Fruit fly (Drosophila melanogaster): ENCODE measurements around the gene CG14720.

Gene CG14720

DNA sequence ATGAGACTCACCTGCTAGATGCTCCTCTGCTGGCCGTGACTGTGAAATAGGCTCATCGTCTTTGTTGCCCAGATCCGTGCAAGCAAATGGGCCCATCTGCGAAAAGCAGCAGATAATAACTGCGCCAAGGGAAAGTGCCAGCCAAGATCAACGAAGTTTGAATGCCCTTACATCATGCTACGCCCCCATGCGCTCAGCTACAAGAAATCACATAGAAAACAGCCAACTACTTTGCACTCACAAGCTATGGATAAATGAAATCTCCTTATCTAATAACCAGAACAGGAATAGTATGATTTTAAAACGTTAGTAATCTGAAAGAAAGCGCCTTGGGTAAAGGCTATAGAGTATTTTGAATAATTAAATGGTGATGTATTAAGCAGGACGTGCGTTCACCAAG lies 39.7 kb upstream of the CG14720 start (continued):
- TF ChIP-seq CG6854 (GFP tag; optimal IDR thresholded peaks at IDR 0.05) (no peak), Sox102F (GFP tag; optimal IDR thresholded peaks at IDR 0.05) (no peak), Ets21C (GFP tag; optimal IDR thresholded peaks at IDR 0.05) (no peak), OdsH (GFP tag; optimal IDR thresholded peaks at IDR 0.05) (no peak), Hr39 (GFP tag; optimal IDR thresholded peaks at IDR 0.05) (peak; percentile 29), dac (GFP tag; optimal IDR thresholded peaks at IDR 0.05) (no peak), lz (GFP tag; optimal IDR thresholded peaks at IDR 0.05) (peak; percentile 47), CG34406 (GFP tag; optimal IDR thresholded peaks at IDR 0.05) (no peak), CG15336 (GFP tag; IDR thresholded peaks at IDR 0.05) (no peak), CG10669 (GFP tag; optimal IDR thresholded peaks at IDR 0.05) (peak; percentile 37), acj6 (GFP tag; optimal IDR thresholded peaks at IDR 0.05) (peak; percentile 36), spab (GFP tag; optimal IDR thresholded peaks at IDR 0.05) (no peak), Ets96B (tag; optimal IDR thresholded peaks at IDR 0.05) (peak; percentile 16), CG8319 (GFP tag; optimal IDR thresholded peaks at IDR 0.05) (peak; percentile 18), Blimp-1 (GFP tag; optimal IDR thresholded peaks at IDR 0.05) (no peak), vri (GFP tag; optimal IDR thresholded peaks at IDR 0.05) (no peak), esn (GFP tag; optimal IDR thresholded peaks at IDR 0.05) (peak; percentile 34), net (GFP tag; optimal IDR thresholded peaks at IDR 0.05) (peak; percentile 10), fd85E (GFP tag; optimal IDR thresholded peaks at IDR 0.05) (no peak), CG11762 (GFP tag; optimal IDR thresholded peaks at IDR 0.05; ENCODE audit: insufficient read depth) (no peak), Smox (GFP tag; optimal IDR thresholded peaks at IDR 0.05) (no peak), CG3032 (tag; optimal IDR thresholded peaks at IDR 0.05) (no peak), Hr38 (GFP tag; optimal IDR thresholded peaks at IDR 0.05) (no peak), CG1621 (tag; optimal IDR thresholded peaks at IDR 0.05) (no peak), topi (GFP tag; optimal IDR thresholded peaks at IDR 0.05) (peak; percentile 48), CG7368 (GFP tag; optimal IDR thresholded peaks at IDR 0.05) (no peak), svp (GFP tag) (peak; percentile 49), fkh (GFP tag; optimal IDR thresholded peaks at IDR 0.05) (no peak), Eip78C (GFP tag) (peak; percentile 85), fd59A (GFP tag; optimal IDR thresholded peaks at IDR 0.05) (no peak)

DNA sequence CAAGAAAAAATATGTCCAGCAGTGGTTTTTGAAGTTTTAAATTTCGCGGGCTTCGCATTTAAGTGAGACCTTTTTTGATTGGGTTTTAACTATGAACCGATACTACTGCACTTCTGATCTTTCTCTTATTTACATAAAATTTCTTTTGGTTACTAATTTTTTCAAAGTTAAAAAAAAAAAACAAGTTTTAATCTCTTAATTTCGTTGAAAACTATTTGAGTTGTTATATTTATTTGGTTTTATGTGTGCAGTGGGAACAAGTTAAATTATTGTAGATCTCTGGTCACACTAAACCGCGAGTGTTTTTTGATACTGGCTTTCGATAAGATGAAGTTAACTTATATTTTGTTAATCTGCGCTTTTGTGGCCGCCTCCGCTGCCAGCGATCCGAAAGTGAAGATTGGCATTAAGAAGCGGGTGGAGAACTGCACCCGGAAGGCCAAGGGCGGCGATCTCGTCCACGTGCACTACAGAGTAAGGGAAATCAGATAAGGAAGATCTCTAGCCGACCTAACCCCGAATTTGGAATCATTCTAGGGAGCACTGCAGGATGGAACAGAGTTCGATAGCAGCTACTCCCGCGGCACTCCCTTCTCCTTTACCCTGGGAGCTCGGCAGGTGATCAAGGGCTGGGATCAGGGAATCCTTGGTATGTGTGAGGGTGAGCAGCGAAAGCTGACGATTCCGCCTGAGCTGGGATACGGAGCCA lies 37.4 kb upstream of the CG14720 start, which contains the start of gene CG14715:
TSS of gene CG14715 (plus strand) at position 267 of the 709 bp plus-strand sequence.
- TF ChIP-seq cyc (GFP tag; optimal IDR thresholded peaks at IDR 0.05) (peak; percentile 39), Ets96B (tag; optimal IDR thresholded peaks at IDR 0.05) (no peak), vri (GFP tag; optimal IDR thresholded peaks at IDR 0.05) (no peak), OdsH (GFP tag; optimal IDR thresholded peaks at IDR 0.05) (no peak), esn (GFP tag; optimal IDR thresholded peaks at IDR 0.05) (peak; percentile 59), CG7368 (GFP tag; optimal IDR thresholded peaks at IDR 0.05) (no peak), CG16779 (tag; optimal IDR thresholded peaks at IDR 0.05) (no peak), achi (GFP tag; optimal IDR thresholded peaks at IDR 0.05) (no peak), fd59A (GFP tag; optimal IDR thresholded peaks at IDR 0.05) (no peak), CG8119 (GFP tag; IDR thresholded peaks at IDR 0.05) (no peak), Ets21C (GFP tag; optimal IDR thresholded peaks at IDR 0.05) (peak; percentile 19), Hr4 (GFP tag; optimal IDR thresholded peaks at IDR 0.05) (no peak), CG32006 (GFP tag; optimal IDR thresholded peaks at IDR 0.05) (no peak), CG15336 (GFP tag; IDR thresholded peaks at IDR 0.05) (no peak), acj6 (GFP tag; optimal IDR thresholded peaks at IDR 0.05) (peak; percentile 30), CG11902 (GFP tag; optimal IDR thresholded peaks at IDR 0.05) (no peak), Sox15 (GFP tag; optimal IDR thresholded peaks at IDR 0.05) (peak; percentile 6), dac (GFP tag; optimal IDR thresholded peaks at IDR 0.05) (no peak), lz (GFP tag; optimal IDR thresholded peaks at IDR 0.05) (peak; percentile 47), CG31627 (GFP tag; optimal IDR thresholded peaks at IDR 0.05) (peak; percentile 65), CG6163 (GFP tag; IDR thresholded peaks at IDR 0.05) (no peak), Eip75B (GFP tag; optimal IDR thresholded peaks at IDR 0.05) (peak; percentile 27), CG10631 (GFP tag; optimal IDR thresholded peaks at IDR 0.05) (peak; percentile 31), Eip78C (GFP tag) (peak; percentile 65), CG10669 (GFP tag; optimal IDR thresholded peaks at IDR 0.05) (no peak), Hr39 (GFP tag; optimal IDR thresholded peaks at IDR 0.05) (peak; percentile 57), Sox14 (GFP tag; optimal IDR thresholded peaks at IDR 0.05) (peak; percentile 64), topi (GFP tag; optimal IDR thresholded peaks at IDR 0.05) (peak; percentile 44), CG3032 (tag; optimal IDR thresholded peaks at IDR 0.05) (peak; percentile 22), CG4318 (GFP tag; optimal IDR thresholded peaks at IDR 0.05) (no peak), CG6792 (GFP tag; optimal IDR thresholded peaks at IDR 0.05) (peak; percentile 17), fd85E (GFP tag; optimal IDR thresholded peaks at IDR 0.05) (no peak), dsx (GFP tag; optimal IDR thresholded peaks at IDR 0.05; ENCODE audit: poor library complexity, severe bottlenecking) (no peak), CG6854 (GFP tag; optimal IDR thresholded peaks at IDR 0.05) (no peak), spab (GFP tag; optimal IDR thresholded peaks at IDR 0.05) (no peak), CG3919 (GFP tag; optimal IDR thresholded peaks at IDR 0.05) (peak; percentile 19), CG34406 (GFP tag; optimal IDR thresholded peaks at IDR 0.05) (no peak)
